Fruit fly (Drosophila melanogaster) whole organism: ENCODE results near the gene Dok.

Experiments used
- CG8478 ChIP-seq: fragments of >200 bp; optimal IDR thresholded peaks from 2 replicates; lab custom pipeline; 2018; ENCODE audit warnings: inconsistent platforms
- pan ChIP-seq: fragments of >200 bp; optimal IDR thresholded peaks from 2 replicates; lab custom pipeline; 2017
- usp ChIP-seq: fragments of >200 bp; optimal IDR thresholded peaks from 2 replicates; lab custom pipeline; 2017; ENCODE audit warnings: missing biosample characterization, missing genetic modification characterization, mixed read lengths

DNA sequence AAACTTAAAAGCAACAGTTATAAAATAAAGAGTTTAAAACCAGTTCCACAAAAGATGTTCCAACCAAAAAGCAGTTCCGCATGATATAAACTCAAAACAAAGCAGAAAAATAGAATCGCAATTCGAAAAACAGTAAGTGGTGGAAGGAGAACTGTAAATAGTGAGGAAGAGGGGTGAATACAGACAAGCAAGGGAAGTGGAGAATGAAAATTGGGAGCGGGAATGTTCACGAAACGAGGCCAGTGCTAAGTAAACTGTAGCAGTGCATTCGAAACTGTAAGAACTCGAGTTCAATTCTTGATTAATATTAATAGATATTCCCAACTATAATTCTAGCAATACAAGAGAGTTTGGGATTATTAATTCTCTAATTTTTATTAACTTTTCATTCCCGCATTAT is 14.0 kb downstream of the Dok start:
- TF ChIP-seq CG8478 (lab: Kevin White, UChicago) (no peak), pan (lab: Kevin White, UChicago) (no peak), usp (GFP tag; lab: Kevin White, UChicago) (no peak)
